Fruit fly (Drosophila melanogaster) whole organism, embryonic: ENCODE measurements around the gene Est-Q.

ENCODE experiments used
- ATbp ChIP-seq: fragments of 200-800 bp; sonication (Bioruptor generic); optimal IDR thresholded peaks from 2 replicates; lab custom pipeline; 2017; ENCODE audit warnings: missing biosample characterization, mild to moderate bottlenecking, missing genetic modification characterization, missing genetic modification reagents
- Awh ChIP-seq: fragments of 200-800 bp; sonication (Bioruptor generic); IDR thresholded peaks from 2 replicates; pipeline ENCODE4, ENCODE4 v1.3.6; 2022; ENCODE audit warnings: missing biosample characterization, missing genetic modification characterization
- CG10209 ChIP-seq: fragments of 200-800 bp; sonication (Bioruptor generic); optimal IDR thresholded peaks from 3 replicates; lab custom pipeline; 2017; ENCODE audit warnings: missing biosample characterization, mild to moderate bottlenecking, missing genetic modification characterization, missing genetic modification reagents
- CG12071 ChIP-seq: fragments of 200-800 bp; sonication (Bioruptor generic); optimal IDR thresholded peaks from 3 replicates; lab custom pipeline; 2018; ENCODE audit warnings: missing biosample characterization, mild to moderate bottlenecking, missing genetic modification characterization
- CG13287 ChIP-seq: fragments of 200-800 bp; sonication (Bioruptor generic); IDR thresholded peaks from 2 replicates; pipeline ENCODE4 v1.3.6; 2022; ENCODE audit warnings: missing biosample characterization, missing genetic modification characterization; ENCODE audit not compliant: partially characterized antibody
- CG1602 ChIP-seq: fragments of 200-800 bp; sonication (Bioruptor generic); optimal IDR thresholded peaks from 3 replicates; lab custom pipeline; 2016; ENCODE audit warnings: missing biosample characterization, missing genetic modification characterization
- CG17359 ChIP-seq: fragments of 200-800 bp; sonication (Bioruptor generic); optimal IDR thresholded peaks from 3 replicates; lab custom pipeline; 2018; ENCODE audit warnings: missing biosample characterization, mild to moderate bottlenecking, missing genetic modification characterization, moderate library complexity
- CG17612 ChIP-seq: fragments of 200-800 bp; sonication (Bioruptor generic); IDR thresholded peaks from 2 replicates; pipeline ENCODE4 v1.3.6; 2022; ENCODE audit warnings: missing biosample characterization, missing genetic modification characterization
- CG2120 ChIP-seq: fragments of 200-800 bp; sonication (Bioruptor generic); optimal IDR thresholded peaks from 3 replicates; lab custom pipeline; 2016; ENCODE audit warnings: missing biosample characterization, missing genetic modification characterization
- CG3065 ChIP-seq: fragments of 200-800 bp; sonication (Bioruptor generic); optimal IDR thresholded peaks from 2 replicates; lab custom pipeline; 2016; ENCODE audit warnings: missing biosample characterization, missing genetic modification characterization
- CG31441 ChIP-seq: fragments of 200-800 bp; sonication (Bioruptor generic); IDR thresholded peaks from 2 replicates; pipeline ENCODE4 v1.3.6; 2022; ENCODE audit warnings: missing biosample characterization, missing genetic modification characterization
- CG32532 ChIP-seq: fragments of 200-800 bp; sonication (Bioruptor generic); IDR thresholded peaks from 2 replicates; pipeline ENCODE4 v1.3.6; 2022; ENCODE audit warnings: missing biosample characterization, missing genetic modification characterization
- CG3407 ChIP-seq: fragments of 200-800 bp; sonication (Bioruptor generic); optimal IDR thresholded peaks from 2 replicates; lab custom pipeline; 2018; ENCODE audit warnings: missing biosample characterization, mild to moderate bottlenecking, missing genetic modification characterization
- CG34224 ChIP-seq: fragments of 200-800 bp; sonication (Bioruptor generic); IDR thresholded peaks from 3 replicates; pipeline ENCODE4 v1.3.6; 2022; ENCODE audit warnings: missing biosample characterization, missing genetic modification characterization; ENCODE audit not compliant: partially characterized antibody
- CG3995 ChIP-seq: fragments of 200-800 bp; sonication (Bioruptor generic); optimal IDR thresholded peaks from 3 replicates; lab custom pipeline; 2016; ENCODE audit warnings: missing biosample characterization, missing genetic modification characterization
- CG4360 ChIP-seq: fragments of 200-800 bp; sonication (Bioruptor generic); IDR thresholded peaks from 2 replicates; pipeline ENCODE4 v1.3.6; 2022; ENCODE audit warnings: missing biosample characterization, missing genetic modification characterization
- CG4404 ChIP-seq: fragments of 200-800 bp; sonication (Bioruptor generic); IDR thresholded peaks from 2 replicates; pipeline ENCODE4 v1.3.6; 2022; ENCODE audit warnings: missing biosample characterization, missing genetic modification characterization
- CG4424 ChIP-seq: fragments of 200-800 bp; sonication (Bioruptor generic); optimal IDR thresholded peaks from 3 replicates; lab custom pipeline; 2016; ENCODE audit warnings: missing biosample characterization, missing genetic modification characterization
- CG5953 ChIP-seq: fragments of 200-800 bp; sonication (Bioruptor generic); IDR thresholded peaks from 2 replicates; pipeline ENCODE4 v1.3.6; 2022; ENCODE audit warnings: missing biosample characterization, missing genetic modification characterization
- CG6254 ChIP-seq: fragments of 200-800 bp; sonication (Bioruptor generic); optimal IDR thresholded peaks from 3 replicates; lab custom pipeline; 2017; ENCODE audit warnings: mild to moderate bottlenecking, missing biosample characterization, missing genetic modification reagents, missing genetic modification characterization
- CG7963 ChIP-seq: fragments of 200-800 bp; sonication (Bioruptor generic); IDR thresholded peaks from 3 replicates; pipeline ENCODE4 v1.3.6; 2022; ENCODE audit warnings: missing biosample characterization, missing genetic modification characterization; ENCODE audit not compliant: partially characterized antibody
- CG9437 ChIP-seq: fragments of 200-800 bp; sonication (Bioruptor generic); optimal IDR thresholded peaks from 2 replicates; lab custom pipeline; 2018; ENCODE audit warnings: missing biosample characterization, mild to moderate bottlenecking, missing genetic modification characterization
- Camta ChIP-seq: fragments of 200-800 bp; sonication (Bioruptor generic); optimal IDR thresholded peaks from 2 replicates; lab custom pipeline; 2016; ENCODE audit warnings: missing biosample characterization, missing genetic modification characterization
- Dref ChIP-seq: fragments of 200-800 bp; sonication (Bioruptor generic); IDR thresholded peaks from 2 replicates; pipeline ENCODE4 v1.3.6; 2022; ENCODE audit warnings: missing biosample characterization, missing genetic modification characterization
- E2f2 ChIP-seq: fragments of 200-800 bp; sonication (Bioruptor generic); IDR thresholded peaks from 2 replicates; pipeline ENCODE4 v1.3.6; 2022; ENCODE audit warnings: missing biosample characterization, missing genetic modification characterization
- Gug ChIP-seq: fragments of 200-800 bp; sonication (Bioruptor generic); IDR thresholded peaks from 4 replicates; pipeline ENCODE4 v1.3.6; 2022; ENCODE audit warnings: missing biosample characterization, missing genetic modification characterization
- Hr51 ChIP-seq, 2 experiments: fragments of 200-800 bp; sonication (Bioruptor generic); optimal IDR thresholded peaks; 2 replicates in 1 of 2; 3 replicates in 1 of 2; lab custom pipeline; 2016 to 2018; ENCODE audit warnings: missing biosample characterization in 2 of 2, missing genetic modification characterization in 2 of 2, mild to moderate bottlenecking in 1 of 2, moderate library complexity in 1 of 2
- NC2α ChIP-seq: fragments of 200-800 bp; sonication (Bioruptor generic); optimal IDR thresholded peaks from 2 replicates; lab custom pipeline; 2016; ENCODE audit warnings: missing biosample characterization, missing genetic modification characterization
- Pdp1 ChIP-seq, 2 experiments: fragments of 200-800 bp; sonication (Bioruptor generic); optimal IDR thresholded peaks; 3 replicates each; lab custom pipeline; 2016; ENCODE audit warnings: missing biosample characterization in 2 of 2, missing genetic modification characterization in 2 of 2, mild to moderate bottlenecking in 1 of 2, moderate library complexity in 1 of 2
- Side ChIP-seq: fragments of 200-800 bp; sonication (Bioruptor generic); optimal IDR thresholded peaks from 2 replicates; lab custom pipeline; 2016; ENCODE audit warnings: missing biosample characterization, missing genetic modification characterization
- TFAM ChIP-seq: fragments of 200-800 bp; sonication (Bioruptor generic); optimal IDR thresholded peaks from 2 replicates; lab custom pipeline; 2017; ENCODE audit warnings: missing biosample characterization, missing genetic modification characterization, inconsistent platforms
- al ChIP-seq: fragments of 200-800 bp; sonication (Bioruptor generic); IDR thresholded peaks from 2 replicates; pipeline ENCODE4 v1.3.6; 2022; ENCODE audit warnings: missing biosample characterization, missing genetic modification characterization
- bsh ChIP-seq, 2 experiments: fragments of 200-800 bp; sonication (Bioruptor generic); optimal IDR thresholded peaks; 2 replicates each; lab custom pipeline; 2017 to 2018; ENCODE audit warnings: mild to moderate bottlenecking in 2 of 2, missing biosample characterization in 2 of 2, missing genetic modification characterization in 2 of 2, moderate library complexity in 1 of 2
- cad ChIP-seq: fragments of >200 bp; optimal IDR thresholded peaks from 2 replicates; lab custom pipeline; 2017; ENCODE audit warnings: missing biosample characterization, missing genetic modification characterization
- cas ChIP-seq: fragments of 200-800 bp; sonication (Bioruptor generic); IDR thresholded peaks from 2 replicates; pipeline ENCODE4 v1.3.6; 2022; ENCODE audit warnings: missing biosample characterization, missing genetic modification characterization
- cato ChIP-seq: fragments of 200-800 bp; sonication (Bioruptor generic); optimal IDR thresholded peaks from 2 replicates; lab custom pipeline; 2016; ENCODE audit warnings: missing biosample characterization, missing genetic modification characterization, borderline replicate concordance
- ci ChIP-seq: fragments of 200-800 bp; sonication (Bioruptor generic); IDR thresholded peaks from 3 replicates; pipeline ENCODE4 v1.3.6; 2022; ENCODE audit warnings: missing biosample characterization, missing genetic modification characterization
- dm ChIP-seq: fragments of 200-800 bp; sonication (Bioruptor generic); optimal IDR thresholded peaks from 3 replicates; lab custom pipeline; 2016; ENCODE audit warnings: missing biosample characterization, missing genetic modification characterization
- ewg ChIP-seq: fragments of 200-800 bp; sonication (Bioruptor generic); optimal IDR thresholded peaks from 3 replicates; lab custom pipeline; 2017; ENCODE audit warnings: mild to moderate bottlenecking, missing biosample characterization, missing genetic modification reagents, missing genetic modification characterization
- grn ChIP-seq: fragments of 200-800 bp; sonication (Bioruptor generic); optimal IDR thresholded peaks from 3 replicates; lab custom pipeline; 2017; ENCODE audit warnings: missing biosample characterization, missing genetic modification characterization
- hth ChIP-seq: fragments of >200 bp; optimal IDR thresholded peaks from 2 replicates; lab custom pipeline; 2017; ENCODE audit warnings: inconsistent platforms
- kay ChIP-seq: fragments of 200-800 bp; sonication (Bioruptor generic); optimal IDR thresholded peaks from 2 replicates; lab custom pipeline; 2016; ENCODE audit warnings: missing biosample characterization, missing genetic modification characterization
- p53 ChIP-seq: fragments of 200-800 bp; sonication (Bioruptor generic); optimal IDR thresholded peaks from 2 replicates; lab custom pipeline; 2016; ENCODE audit warnings: missing biosample characterization, missing genetic modification characterization
- pita ChIP-seq: fragments of 200-800 bp; sonication (Bioruptor generic); optimal IDR thresholded peaks from 2 replicates; lab custom pipeline; 2017; ENCODE audit warnings: missing biosample characterization, mild to moderate bottlenecking, missing genetic modification characterization
- ssp ChIP-seq: fragments of 200-800 bp; sonication (Bioruptor generic); IDR thresholded peaks from 2 replicates; pipeline ENCODE4 v1.3.6; 2022; ENCODE audit warnings: missing biosample characterization, missing genetic modification characterization
- tin ChIP-seq: fragments of 200-800 bp; sonication (Bioruptor generic); optimal IDR thresholded peaks from 3 replicates; lab custom pipeline; 2016; ENCODE audit warnings: missing biosample characterization, missing genetic modification characterization
- toy ChIP-seq: fragments of 200-800 bp; sonication (Bioruptor generic); IDR thresholded peaks from 2 replicates; pipeline ENCODE4 v1.3.6; 2022; ENCODE audit warnings: missing biosample characterization, missing genetic modification characterization

Est-Q gene

dm6 chr3L:21515823-21516715 lies 14.8 kb downstream of the Est-Q start, which contains the start of the genes SAK and Cdk12 (continued):
- TF ChIP-seq CG2120 (GFP tag; lab: Kevin White, UChicago) (peak; percentile 84), ci (GFP tag; lab: Robert Waterston, UW) (peak; percentile 74; the same call in 2 of the 3 replicates), E2f2 (peak; percentile 83), grn (GFP tag; lab: Kevin White, UChicago) (no peak), hth (lab: Kevin White, UChicago) (no peak), CG3065 (GFP tag; lab: Kevin White, UChicago) (peak; percentile 58), cas (GFP tag; lab: Robert Waterston, UW) (no peak; the same call in 1 of the 2 replicates), CG4424 (GFP tag; lab: Kevin White, UChicago) (peak; percentile 85), CG12071 (GFP tag; lab: Kevin White, UChicago) (no peak), ssp (peak; percentile 97), CG3407 (peak; percentile 73), NC2α (no peak), CG7963 (GFP tag; lab: Robert Waterston, UW) (0 out of 3 replicates have a peak, but pooled peaks have one; percentile 32), toy (GFP tag; lab: Robert Waterston, UW) (peak; percentile 47; the same call in 1 of the 2 replicates), ewg (GFP tag; lab: Kevin White, UChicago) (peak; percentile 61), CG13287 (GFP tag; lab: Robert Waterston, UW) (peak; percentile 59), TFAM (GFP tag; lab: Kevin White, UChicago) (no peak), CG3995 (GFP tag; lab: Kevin White, UChicago) (peak; percentile 45), CG31441 (GFP tag; lab: Robert Waterston, UW) (peak; percentile 96), kay (GFP tag; lab: Kevin White, UChicago) (peak; percentile 83), CG1602 (GFP tag; lab: Kevin White, UChicago) (peak; percentile 88), p53 (no peak), Awh (GFP tag; lab: Robert Waterston, UW) (peak; percentile 70)

dm6 chr3L:21516716-21517266 lies 15.6 kb downstream of the Est-Q start:
- TF ChIP-seq ATbp (GFP tag; lab: Kevin White, UChicago): no peak
- TF ChIP-seq CG17359 (tag; lab: Kevin White, UChicago): no peak
- no peak for TF ChIP-seq bsh (GFP tag; optimal IDR thresholded peaks at IDR 0.05; lab: Kevin White, UChicago)
- peak; percentile 35 for TF ChIP-seq Side
- TF ChIP-seq CG5953 (GFP tag; lab: Robert Waterston, UW): no peak
- TF ChIP-seq cad (GFP tag; lab: Kevin White, UChicago): no peak
- no peak for TF ChIP-seq al (GFP tag; lab: Robert Waterston, UW)
- TF ChIP-seq CG10209: peak; percentile 14
- no peak for TF ChIP-seq pita (GFP tag; lab: Kevin White, UChicago)
- no peak for TF ChIP-seq CG4404 (GFP tag; lab: Robert Waterston, UW)
- peak; percentile 18 for TF ChIP-seq tin
- TF ChIP-seq CG32532: peak; percentile 25; the same call in 1 of the 2 replicates
- TF ChIP-seq CG17612 (GFP tag; lab: Robert Waterston, UW): no peak
- no peak for TF ChIP-seq Gug (GFP tag; lab: Robert Waterston, UW)
- peak; percentile 16 for TF ChIP-seq CG6254 (GFP tag; lab: Kevin White, UChicago)
- peak in 1 of 2 experiments; percentile 24 for TF ChIP-seq Hr51 (GFP tag; optimal IDR thresholded peaks at IDR 0.05; lab: Kevin White, UChicago)
- TF ChIP-seq Dref (GFP tag; lab: Robert Waterston, UW): 0 out of 2 replicates have a peak, but pooled peaks have one; percentile 10
- peak; percentile 15; the same call in 1 of the 2 replicates for TF ChIP-seq E2f2
- peak in 1 of 2 experiments; percentile 8 for TF ChIP-seq Pdp1 (GFP tag; optimal IDR thresholded peaks at IDR 0.05; lab: Kevin White, UChicago)
- peak; percentile 43 for TF ChIP-seq dm (GFP tag; lab: Kevin White, UChicago)
- TF ChIP-seq cato: peak; percentile 0
- TF ChIP-seq CG4424 (GFP tag; lab: Kevin White, UChicago): peak; percentile 33
- peak; percentile 27 for TF ChIP-seq Camta (GFP tag; lab: Kevin White, UChicago)
- no peak for TF ChIP-seq CG4360 (GFP tag; lab: Robert Waterston, UW)
- peak; percentile 10; the same call in 1 of the 3 replicates for TF ChIP-seq CG34224 (GFP tag; lab: Robert Waterston, UW)
- TF ChIP-seq CG9437 (GFP tag; lab: Kevin White, UChicago): peak; percentile 12
